Worm (Caenorhabditis elegans): ENCODE results near the gene srg-69.

Gene srg-69

ce11 chrII:5328912-5329311 is 26.6 kb upstream of the srg-69 start:
- no peak for TF ChIP-seq tbx-37 (GFP tag; conservative IDR thresholded peaks at IDR 0.05)
- no peak for TF ChIP-seq scrt-1 (GFP tag; IDR thresholded peaks at IDR 0.05)
- TF ChIP-seq F13C5.2 (tag; optimal IDR thresholded peaks at IDR 0.05): no peak
- TF ChIP-seq tra-4 (tag; optimal IDR thresholded peaks at IDR 0.05): no peak
- no peak for TF ChIP-seq hmg-4 (GFP tag; optimal IDR thresholded peaks at IDR 0.05)
- no peak for TF ChIP-seq ceh-13 (GFP tag; optimal IDR thresholded peaks at IDR 0.05)
- no peak for TF ChIP-seq aly-1 (tag; optimal IDR thresholded peaks at IDR 0.05)
- no peak for TF ChIP-seq pes-1 (GFP tag; IDR thresholded peaks at IDR 0.05)
- TF ChIP-seq ceh-36 (tag; optimal IDR thresholded peaks at IDR 0.05): no peak
- TF ChIP-seq B0310.2 (tag; optimal IDR thresholded peaks at IDR 0.05): no peak
- no peak for TF ChIP-seq flt-1 (GFP tag; IDR thresholded peaks at IDR 0.05)
- TF ChIP-seq ets-7 (tag; optimal IDR thresholded peaks at IDR 0.05): no peak
- no peak for TF ChIP-seq ama-1 (optimal IDR thresholded peaks at IDR 0.05)
- no peak for TF ChIP-seq hmbx-1 (tag; optimal IDR thresholded peaks at IDR 0.05)
- no peak for TF ChIP-seq sea-1 (GFP tag; conservative IDR thresholded peaks at IDR 0.05)
- no peak for TF ChIP-seq hnd-1 (tag; optimal IDR thresholded peaks at IDR 0.05)
- TF ChIP-seq tbx-11 (GFP tag; IDR thresholded peaks at IDR 0.05): no peak

- TF ChIP-seq ama-1 (optimal IDR thresholded peaks at IDR 0.05) (no peak), ceh-36 (tag; optimal IDR thresholded peaks at IDR 0.05) (no peak), F13C5.2 (tag; optimal IDR thresholded peaks at IDR 0.05) (peak; percentile 12)
These were observed 25.2 kb upstream of the srg-69 start for ce11 chrII:5330206-5330686.

- TF ChIP-seq flt-1 (GFP tag; IDR thresholded peaks at IDR 0.05) (no peak), hnd-1 (tag; optimal IDR thresholded peaks at IDR 0.05) (no peak), ets-7 (tag; optimal IDR thresholded peaks at IDR 0.05) (no peak), ceh-36 (tag; optimal IDR thresholded peaks at IDR 0.05) (no peak), pes-1 (GFP tag; IDR thresholded peaks at IDR 0.05) (no peak), ceh-13 (GFP tag; optimal IDR thresholded peaks at IDR 0.05) (no peak), hmg-4 (GFP tag; optimal IDR thresholded peaks at IDR 0.05) (no peak), tbx-11 (GFP tag; IDR thresholded peaks at IDR 0.05) (no peak), ama-1 (optimal IDR thresholded peaks at IDR 0.05) (no peak), tbx-37 (GFP tag; conservative IDR thresholded peaks at IDR 0.05) (no peak), scrt-1 (GFP tag; IDR thresholded peaks at IDR 0.05) (no peak), aly-1 (tag; optimal IDR thresholded peaks at IDR 0.05) (no peak), F13C5.2 (tag; optimal IDR thresholded peaks at IDR 0.05) (no peak), tra-4 (tag; optimal IDR thresholded peaks at IDR 0.05) (no peak), B0310.2 (tag; optimal IDR thresholded peaks at IDR 0.05) (no peak), sea-1 (GFP tag; conservative IDR thresholded peaks at IDR 0.05) (no peak), hmbx-1 (tag; optimal IDR thresholded peaks at IDR 0.05) (no peak)
These were observed 23.7 kb upstream of the srg-69 start for ce11 chrII:5331677-5332303.

ce11 chrII:5332345-5333124 is 22.9 kb upstream of the srg-69 start:
- TF ChIP-seq pes-1 (GFP tag; IDR thresholded peaks at IDR 0.05): no peak
- no peak for TF ChIP-seq ceh-13 (GFP tag; optimal IDR thresholded peaks at IDR 0.05)
- TF ChIP-seq F13C5.2 (tag; optimal IDR thresholded peaks at IDR 0.05): no peak
- no peak for TF ChIP-seq hmg-4 (GFP tag; optimal IDR thresholded peaks at IDR 0.05)
- TF ChIP-seq flt-1 (GFP tag; IDR thresholded peaks at IDR 0.05): no peak

- TF ChIP-seq ama-1 (optimal IDR thresholded peaks at IDR 0.05) (no peak), flt-1 (GFP tag; IDR thresholded peaks at IDR 0.05) (no peak), sea-1 (GFP tag; conservative IDR thresholded peaks at IDR 0.05) (no peak), tbx-37 (GFP tag; conservative IDR thresholded peaks at IDR 0.05) (no peak), aly-1 (tag; optimal IDR thresholded peaks at IDR 0.05) (no peak), F13C5.2 (tag; optimal IDR thresholded peaks at IDR 0.05) (no peak)
These were observed 21.7 kb upstream of the srg-69 start for ce11 chrII:5333729-5334255.

ce11 chrII:5334628-5335027 is 20.9 kb upstream of the srg-69 start:
- no peak for TF ChIP-seq scrt-1 (GFP tag; IDR thresholded peaks at IDR 0.05)
- no peak for TF ChIP-seq ets-7 (tag; optimal IDR thresholded peaks at IDR 0.05)

- TF ChIP-seq hmbx-1 (tag; optimal IDR thresholded peaks at IDR 0.05) (no peak), flt-1 (GFP tag; IDR thresholded peaks at IDR 0.05) (no peak), B0310.2 (tag; optimal IDR thresholded peaks at IDR 0.05) (no peak), aly-1 (tag; optimal IDR thresholded peaks at IDR 0.05) (no peak), F13C5.2 (tag; optimal IDR thresholded peaks at IDR 0.05) (no peak), hmg-4 (GFP tag; optimal IDR thresholded peaks at IDR 0.05) (no peak), ama-1 (optimal IDR thresholded peaks at IDR 0.05) (no peak), pes-1 (GFP tag; IDR thresholded peaks at IDR 0.05) (no peak), ceh-36 (tag; optimal IDR thresholded peaks at IDR 0.05) (no peak), scrt-1 (GFP tag; IDR thresholded peaks at IDR 0.05) (no peak), hnd-1 (tag; optimal IDR thresholded peaks at IDR 0.05) (no peak), tra-4 (tag; optimal IDR thresholded peaks at IDR 0.05) (no peak), sea-1 (GFP tag; conservative IDR thresholded peaks at IDR 0.05) (no peak), tbx-11 (GFP tag; IDR thresholded peaks at IDR 0.05) (no peak), ceh-13 (GFP tag; optimal IDR thresholded peaks at IDR 0.05) (no peak), tbx-37 (GFP tag; conservative IDR thresholded peaks at IDR 0.05) (no peak)
These were observed 20.0 kb upstream of the srg-69 start for ce11 chrII:5335370-5336034.

All from whole organism, early embryonic.